Fruit fly (Drosophila melanogaster): ENCODE data around the gene CG42272.

The CG42272 gene

dm6 chr3L:5802733-5803132, at the start of gene CG42272:
Gene CG42272 (plus strand): TSS chr3L:5803033.
- TF ChIP-seq tai (GFP tag; optimal IDR thresholded peaks at IDR 0.05) (no peak), Mio (GFP tag; optimal IDR thresholded peaks at IDR 0.05) (no peak), sv (GFP tag; optimal IDR thresholded peaks at IDR 0.05) (no peak), Dif (GFP tag; optimal IDR thresholded peaks at IDR 0.05; ENCODE audit: partially characterized antibody) (no peak), rgr (GFP tag; optimal IDR thresholded peaks at IDR 0.05) (no peak), pan (optimal IDR thresholded peaks at IDR 0.05) (no peak), Dfd (GFP tag; optimal IDR thresholded peaks at IDR 0.05) (no peak), dmrt93B (GFP tag; optimal IDR thresholded peaks at IDR 0.05) (no peak), dl (GFP tag; optimal IDR thresholded peaks at IDR 0.05; ENCODE audit: insufficient read depth in 1 of 2, partially characterized antibody in 2 of 2) (no peak), woc (GFP tag; optimal IDR thresholded peaks at IDR 0.05) (no peak), jim (GFP tag; optimal IDR thresholded peaks at IDR 0.05) (no peak), Jra (GFP tag; optimal IDR thresholded peaks at IDR 0.05) (no peak), CG32264 (GFP tag; optimal IDR thresholded peaks at IDR 0.05) (no peak), fru (GFP tag; optimal IDR thresholded peaks at IDR 0.05) (no peak), OdsH (GFP tag; optimal IDR thresholded peaks at IDR 0.05) (no peak)

- TF ChIP-seq Hr78 (GFP tag; optimal IDR thresholded peaks at IDR 0.05), result peak; percentile 33
- TF ChIP-seq GATAd (GFP tag; optimal IDR thresholded peaks at IDR 0.05), result no peak
- peak; percentile 37 for TF ChIP-seq br (GFP tag; optimal IDR thresholded peaks at IDR 0.05)
- no peak for TF ChIP-seq Rel (GFP tag; optimal IDR thresholded peaks at IDR 0.05)
- TF ChIP-seq Rel (tag; optimal IDR thresholded peaks at IDR 0.05), result peak; percentile 97
- TF ChIP-seq CG9705 (GFP tag; optimal IDR thresholded peaks at IDR 0.05), result no peak
Observed at dm6 chr3L:5753605-5754365, 49.0 kb upstream of the CG42272 start.

- TF ChIP-seq psq (GFP tag; optimal IDR thresholded peaks at IDR 0.05), result peak; percentile 40
- no peak for TF ChIP-seq CG32264 (GFP tag; optimal IDR thresholded peaks at IDR 0.05)
- TF ChIP-seq Myc (optimal IDR thresholded peaks at IDR 0.05), result peak; percentile 79
Observed at dm6 chr3L:5764922-5765843, 37.6 kb upstream of the CG42272 start, which contains the start of gene CG10576. Gene CG10576 (minus strand): TSS chr3L:5765702.

dm6 chr3L:5765844-5766200, 37.0 kb upstream of the CG42272 start, which contains the start of gene Txl:
Gene Txl (plus strand): TSS chr3L:5765846.
- TF ChIP-seq dl (GFP tag; optimal IDR thresholded peaks at IDR 0.05; ENCODE audit: insufficient read depth in 1 of 2, partially characterized antibody in 2 of 2) (no peak), Abd-B (GFP tag; optimal IDR thresholded peaks at IDR 0.05) (no peak), Hr78 (GFP tag; optimal IDR thresholded peaks at IDR 0.05) (no peak), Mio (GFP tag; optimal IDR thresholded peaks at IDR 0.05) (no peak), tai (GFP tag; optimal IDR thresholded peaks at IDR 0.05) (no peak), GATAd (GFP tag; optimal IDR thresholded peaks at IDR 0.05) (no peak), sage (GFP tag; optimal IDR thresholded peaks at IDR 0.05) (no peak), CG32264 (GFP tag; optimal IDR thresholded peaks at IDR 0.05) (no peak), fru (GFP tag; optimal IDR thresholded peaks at IDR 0.05) (no peak)

- TF ChIP-seq psq (GFP tag; optimal IDR thresholded peaks at IDR 0.05) (peak; percentile 99), Jra (GFP tag; optimal IDR thresholded peaks at IDR 0.05) (peak; percentile 76), dl (GFP tag; optimal IDR thresholded peaks at IDR 0.05; ENCODE audit: insufficient read depth in 1 of 2, partially characterized antibody in 2 of 2) (no peak), woc (GFP tag; optimal IDR thresholded peaks at IDR 0.05) (no peak), Vsx2 (GFP tag; optimal IDR thresholded peaks at IDR 0.05; ENCODE audit: partially characterized antibody) (no peak), HLH106 (tag; optimal IDR thresholded peaks at IDR 0.05) (peak; percentile 13), foxo (GFP tag; optimal IDR thresholded peaks at IDR 0.05) (peak in 1 of 2 experiments; percentile 43), GATAd (GFP tag; optimal IDR thresholded peaks at IDR 0.05) (no peak), fru (GFP tag; optimal IDR thresholded peaks at IDR 0.05) (no peak), Sp1 (GFP tag; optimal IDR thresholded peaks at IDR 0.05) (peak; percentile 33), br (GFP tag; optimal IDR thresholded peaks at IDR 0.05) (no peak), Hnf4 (GFP tag; optimal IDR thresholded peaks at IDR 0.05) (no peak), Rel (GFP tag; optimal IDR thresholded peaks at IDR 0.05) (no peak), Rel (tag; optimal IDR thresholded peaks at IDR 0.05) (peak; percentile 21), rgr (GFP tag; optimal IDR thresholded peaks at IDR 0.05) (peak; percentile 35), Dif (GFP tag; optimal IDR thresholded peaks at IDR 0.05; ENCODE audit: partially characterized antibody) (no peak), dsf (GFP tag; optimal IDR thresholded peaks at IDR 0.05; ENCODE audit: borderline replicate concordance) (no peak), jim (GFP tag; optimal IDR thresholded peaks at IDR 0.05) (no peak), OdsH (GFP tag; optimal IDR thresholded peaks at IDR 0.05) (peak; percentile 1), N (GFP tag; optimal IDR thresholded peaks at IDR 0.05) (peak; percentile 49), h (GFP tag; optimal IDR thresholded peaks at IDR 0.05) (peak; percentile 57), Hr83 (GFP tag; optimal IDR thresholded peaks at IDR 0.05; ENCODE audit: poor library complexity, severe bottlenecking) (peak; percentile 18)
Observed at dm6 chr3L:5768532-5769497, 34.0 kb upstream of the CG42272 start, which contains the start of the genes Ppat-Dpck and scny. Gene Ppat-Dpck (minus strand): TSS chr3L:5768794. Gene scny (plus strand): TSS chr3L:5769002.
